Worm (Caenorhabditis elegans) whole organism, L1 larva: Measurements from ENCODE around the gene srx-90.

ENCODE experiments used
- C16A3.4 ChIP-seq: fragments of 150-350 bp; optimal IDR thresholded peaks from 2 replicates; lab custom pipeline; 2014; ENCODE audit warnings: missing biosample characterization, missing genetic modification characterization
- blmp-1 ChIP-seq: fragments of 150-350 bp; optimal IDR thresholded peaks from 2 replicates; lab custom pipeline; 2014; ENCODE audit warnings: missing biosample characterization, missing genetic modification characterization
- ceh-88 ChIP-seq: fragments of 200-800 bp; sonication (Bioruptor generic); IDR thresholded peaks from 2 replicates; pipeline ENCODE4 v1.3.6; 2022; ENCODE audit warnings: missing genetic modification characterization, missing compliant biosample characterization
- ceh-90 ChIP-seq: sonication (generic microtip); optimal IDR thresholded peaks from 2 replicates; lab custom pipeline; 2016; ENCODE audit warnings: missing genetic modification characterization, missing compliant biosample characterization
- dpl-1 ChIP-seq, 3 experiments: fragments of 150-350 bp in 2 of 3; sonication (generic microtip) in 1 of 3; optimal IDR thresholded peaks; 2 replicates each; lab custom pipeline; 2014 to 2017; ENCODE audit warnings: missing biosample characterization in 3 of 3, missing genetic modification characterization in 3 of 3, missing genetic modification reagents in 3 of 3
- dsc-1 ChIP-seq: sonication (generic microtip); optimal IDR thresholded peaks from 2 replicates; lab custom pipeline; 2016; ENCODE audit warnings: mild to moderate bottlenecking, missing genetic modification characterization, missing compliant biosample characterization
- efl-1 ChIP-seq, 4 experiments: fragments of 150-350 bp; optimal IDR thresholded peaks in 3 of 4; peaks in 1 of 4; 1 replicate in 1 of 4; 2 replicates in 3 of 4; lab custom pipeline; 2014; ENCODE audit warnings: missing biosample characterization in 2 of 4, missing genetic modification characterization in 2 of 4, missing genetic modification reagents in 2 of 4
- egl-27 ChIP-seq, 2 experiments: fragments of 150-350 bp in 1 of 2; sonication (generic microtip); optimal IDR thresholded peaks; 3 replicates each; lab custom pipeline; 2017 to 2018; ENCODE audit warnings: missing biosample characterization in 2 of 2, missing genetic modification characterization in 2 of 2, missing genetic modification reagents in 2 of 2
- elt-3 ChIP-seq, 6 experiments: fragments of 150-350 bp in 1 of 6; sonication (generic microtip); optimal IDR thresholded peaks; 2 replicates each; lab custom pipeline; 2017 to 2018; ENCODE audit warnings: missing biosample characterization in 6 of 6, missing genetic modification characterization in 6 of 6, inconsistent platforms in 1 of 6
- grh-1 ChIP-seq: fragments of 200-800 bp; sonication (Bioruptor generic); IDR thresholded peaks from 2 replicates; pipeline ENCODE4 v1.3.6; 2022; ENCODE audit warnings: missing genetic modification reagents, missing genetic modification characterization, missing compliant biosample characterization
- hlh-17 ChIP-seq: fragments of 200-800 bp; sonication (Bioruptor generic); optimal IDR thresholded peaks from 2 replicates; lab custom pipeline; 2018; ENCODE audit warnings: missing genetic modification characterization, mild to moderate bottlenecking, missing compliant biosample characterization, moderate library complexity, borderline replicate concordance
- irx-1 ChIP-seq: sonication (generic microtip); optimal IDR thresholded peaks from 2 replicates; lab custom pipeline; 2016; ENCODE audit warnings: missing genetic modification characterization, missing compliant biosample characterization
- lin-13 ChIP-seq: fragments of 150-350 bp; optimal IDR thresholded peaks from 2 replicates; lab custom pipeline; 2014; ENCODE audit warnings: missing biosample characterization, missing genetic modification reagents, missing genetic modification characterization
- lin-14 ChIP-seq: fragments of 200-800 bp; sonication (Bioruptor generic); optimal IDR thresholded peaks from 2 replicates; lab custom pipeline; 2018; ENCODE audit warnings: mild to moderate bottlenecking, missing genetic modification characterization, moderate library complexity, missing compliant biosample characterization
- lin-15B ChIP-seq: fragments of 150-350 bp; sonication (generic microtip); optimal IDR thresholded peaks from 3 replicates; lab custom pipeline; 2014; ENCODE audit warnings: missing biosample characterization, missing genetic modification characterization
- lin-35 ChIP-seq, 2 experiments: fragments of 150-350 bp; optimal IDR thresholded peaks; 2 replicates each; lab custom pipeline; 2014; ENCODE audit warnings: missing biosample characterization in 2 of 2, missing genetic modification characterization in 2 of 2, missing genetic modification reagents in 2 of 2
- lin-39 ChIP-seq: fragments of 150-350 bp; optimal IDR thresholded peaks from 2 replicates; lab custom pipeline; 2014; ENCODE audit warnings: missing biosample characterization, missing genetic modification reagents, missing genetic modification characterization
- lir-3 ChIP-seq: sonication (generic microtip); optimal IDR thresholded peaks from 2 replicates; lab custom pipeline; 2016; ENCODE audit warnings: mild to moderate bottlenecking, missing genetic modification characterization, moderate library complexity, missing compliant biosample characterization; ENCODE audit not compliant: poor library complexity
- lsy-2 ChIP-seq, 2 experiments: fragments of 150-350 bp; optimal IDR thresholded peaks; 2 replicates each; lab custom pipeline; 2014; ENCODE audit warnings: missing biosample characterization in 2 of 2, missing genetic modification characterization in 2 of 2
- mab-9 ChIP-seq: fragments of 200-800 bp; sonication (Bioruptor generic); IDR thresholded peaks from 2 replicates; pipeline ENCODE4 v1.3.6; 2022; ENCODE audit warnings: missing genetic modification reagents, missing genetic modification characterization, missing compliant biosample characterization
- mdl-1 ChIP-seq, 2 experiments: fragments of 150-350 bp; optimal IDR thresholded peaks; 2 replicates each; lab custom pipeline; 2014 to 2017; ENCODE audit warnings: missing biosample characterization in 2 of 2, missing genetic modification characterization in 2 of 2, inconsistent platforms in 1 of 2
- mef-2 ChIP-seq: fragments of 150-350 bp; optimal IDR thresholded peaks from 2 replicates; lab custom pipeline; 2014; ENCODE audit warnings: missing biosample characterization, missing genetic modification characterization
- mep-1 ChIP-seq: fragments of 150-350 bp; optimal IDR thresholded peaks from 2 replicates; lab custom pipeline; 2014; ENCODE audit warnings: missing biosample characterization, missing genetic modification characterization
- nhr-11 ChIP-seq: fragments of 150-350 bp; optimal IDR thresholded peaks from 2 replicates; lab custom pipeline; 2014; ENCODE audit warnings: missing biosample characterization, missing genetic modification characterization
- nhr-19 ChIP-seq: fragments of 200-800 bp; sonication (Bioruptor generic); conservative IDR thresholded peaks from 2 replicates; pipeline ENCODE4 v1.3.6; 2022; ENCODE audit warnings: missing genetic modification characterization, missing compliant biosample characterization
- nhr-20 ChIP-seq: sonication (generic microtip); optimal IDR thresholded peaks from 2 replicates; lab custom pipeline; 2016; ENCODE audit warnings: mild to moderate bottlenecking, missing genetic modification characterization, missing compliant biosample characterization
- nhr-71 ChIP-seq: sonication (generic microtip); optimal IDR thresholded peaks from 2 replicates; lab custom pipeline; 2016; ENCODE audit warnings: mild to moderate bottlenecking, missing genetic modification characterization, moderate library complexity, missing compliant biosample characterization
- nhr-76 ChIP-seq: sonication (generic microtip); optimal IDR thresholded peaks from 2 replicates; lab custom pipeline; 2017; ENCODE audit warnings: missing biosample characterization, missing genetic modification characterization
- nhr-85 ChIP-seq: sonication (generic microtip); peaks from one replicate; lab custom pipeline; 2016; ENCODE audit warnings: missing genetic modification characterization, inconsistent platforms, missing compliant biosample characterization
- nhr-90 ChIP-seq: sonication (generic microtip); optimal IDR thresholded peaks from 2 replicates; lab custom pipeline; 2016; ENCODE audit warnings: mild to moderate bottlenecking, missing genetic modification characterization, missing compliant biosample characterization; ENCODE audit not compliant: poor library complexity
- pag-3 ChIP-seq: sonication (generic microtip); optimal IDR thresholded peaks from 2 replicates; lab custom pipeline; 2017; ENCODE audit warnings: missing genetic modification characterization, mild to moderate bottlenecking, missing compliant biosample characterization, antibody characterized with exemption, borderline replicate concordance; ENCODE audit not compliant: insufficient read depth
- skn-1 ChIP-seq: fragments of 150-350 bp; optimal IDR thresholded peaks from 2 replicates; lab custom pipeline; 2014; ENCODE audit warnings: missing biosample characterization, missing genetic modification characterization
- snu-23 ChIP-seq: sonication (generic microtip); optimal IDR thresholded peaks from 2 replicates; lab custom pipeline; 2016; ENCODE audit warnings: missing genetic modification characterization, missing compliant biosample characterization
- sptf-1 ChIP-seq: fragments of 150-350 bp; optimal IDR thresholded peaks from 2 replicates; lab custom pipeline; 2014; ENCODE audit warnings: missing biosample characterization, missing genetic modification characterization
- sup-37 ChIP-seq: fragments of 200-800 bp; sonication (Bioruptor generic); optimal IDR thresholded peaks from 2 replicates; lab custom pipeline; 2018; ENCODE audit warnings: mild to moderate bottlenecking, missing genetic modification characterization, missing compliant biosample characterization
- swsn-7 ChIP-seq: sonication (generic microtip); optimal IDR thresholded peaks from 2 replicates; lab custom pipeline; 2016; ENCODE audit warnings: missing genetic modification characterization, missing compliant biosample characterization
- tbx-2 ChIP-seq: sonication (generic microtip); optimal IDR thresholded peaks from 2 replicates; lab custom pipeline; 2016; ENCODE audit warnings: missing genetic modification characterization, missing compliant biosample characterization
- unc-130 ChIP-seq: fragments of 150-350 bp; optimal IDR thresholded peaks from 2 replicates; lab custom pipeline; 2017; ENCODE audit warnings: missing biosample characterization, missing genetic modification characterization, inconsistent platforms
- unc-98 ChIP-seq: fragments of 200-800 bp; sonication (Bioruptor generic); IDR thresholded peaks from 2 replicates; pipeline ENCODE4 v1.3.6; 2022; ENCODE audit warnings: missing genetic modification characterization, missing compliant biosample characterization
- zip-4 ChIP-seq: fragments of 200-800 bp; sonication (Bioruptor generic); optimal IDR thresholded peaks from 2 replicates; lab custom pipeline; 2018; ENCODE audit warnings: mild to moderate bottlenecking, missing genetic modification characterization, moderate library complexity, missing compliant biosample characterization

The srx-90 gene

DNA sequence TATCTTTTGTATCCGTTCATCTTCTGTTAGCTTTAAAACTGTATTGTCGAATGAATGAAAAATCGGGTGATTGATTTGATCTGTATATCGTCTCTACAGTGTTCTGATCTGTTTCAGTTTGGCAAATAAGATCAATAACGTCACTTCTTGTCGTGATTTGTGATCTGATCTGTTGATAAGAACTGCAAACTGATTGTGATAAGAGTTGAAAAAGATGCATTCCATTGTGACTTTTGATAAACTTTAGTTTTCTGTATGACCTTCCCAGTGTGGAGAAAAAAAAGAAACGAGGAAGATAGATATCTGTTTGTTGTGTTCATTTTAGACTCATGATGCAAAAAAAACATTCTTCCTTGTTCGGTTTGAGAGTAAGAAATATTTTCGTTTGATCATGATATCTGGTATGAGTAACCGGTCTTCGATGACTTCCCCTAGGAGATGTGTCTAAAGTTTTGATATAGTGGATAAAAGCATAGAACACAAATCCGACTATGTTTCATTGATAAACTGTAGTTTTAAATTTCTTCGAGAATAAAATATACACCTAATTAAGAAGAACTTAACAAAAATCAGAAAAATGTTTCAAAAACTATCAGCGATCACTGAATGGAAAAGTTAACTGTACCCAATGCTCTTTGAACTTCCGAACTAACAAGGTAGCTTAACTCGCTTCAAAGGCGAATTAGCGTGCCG, 34.0 kb downstream of the srx-90 start (continued):
- TF ChIP-seq zip-4: no peak
- TF ChIP-seq dpl-1 (GFP tag; optimal IDR thresholded peaks at IDR 0.05; lab: Kevin White, UChicago): no peak
- no peak for TF ChIP-seq grh-1 (GFP tag; lab: Robert Waterston, UW)
- TF ChIP-seq mep-1 (tag; lab: Kevin White, UChicago): peak; percentile 40

DNA sequence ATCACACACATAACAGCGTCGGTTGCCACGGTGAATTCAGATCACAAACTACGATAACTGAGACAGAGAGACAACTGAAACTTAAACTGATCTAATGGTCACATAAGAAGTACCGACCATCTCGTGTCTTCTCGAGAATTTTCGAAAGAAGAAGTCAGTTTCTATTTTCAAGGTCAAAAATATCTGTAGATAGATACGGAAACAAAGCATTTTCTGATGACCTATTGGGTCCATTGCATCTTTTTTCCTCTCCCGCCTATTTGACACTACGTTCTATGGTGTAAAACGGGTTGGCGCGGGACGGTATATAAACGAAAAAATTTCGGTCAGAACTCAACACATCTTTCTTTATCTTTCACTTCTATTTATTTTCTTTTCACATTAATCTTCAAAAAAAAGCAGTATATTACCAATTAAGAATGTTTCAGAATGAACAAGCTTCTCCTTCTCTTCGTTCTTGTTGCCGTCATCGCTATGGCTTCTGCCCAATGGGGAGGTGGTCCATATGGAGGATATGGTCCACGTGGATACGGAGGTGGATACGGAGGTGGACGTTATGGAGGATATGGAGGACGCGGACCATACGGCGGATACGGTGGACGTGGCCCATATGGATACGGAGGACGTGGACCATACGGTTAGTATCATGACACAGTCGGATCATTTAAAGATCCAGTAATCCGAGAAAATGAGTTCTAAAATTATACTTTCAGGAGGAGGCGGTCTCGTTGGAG, 35.2 kb downstream of the srx-90 start, which contains the start of gene nlp-24:
nlp-24 (plus strand) TSS at position 429 of the 734 bp plus-strand sequence.
- TF ChIP-seq pag-3 (no peak), sup-37 (no peak), elt-3 (tag; optimal IDR thresholded peaks at IDR 0.05; lab: Kevin White, UChicago) (peak in 5 of 6 experiments; percentile 5 to 78 (median 36)), lin-13 (no peak), nhr-85 (tag; lab: Kevin White, UChicago) (peak; percentile 98), lin-35 (GFP tag; optimal IDR thresholded peaks at IDR 0.05; lab: Kevin White, UChicago) (peak in 1 of 2 experiments; percentile 24), ceh-88 (GFP tag; lab: Robert Waterston, UW) (no peak), ceh-90 (tag; lab: Kevin White, UChicago) (no peak), nhr-76 (tag; lab: Kevin White, UChicago) (no peak), C16A3.4 (tag; lab: Kevin White, UChicago) (no peak), lin-15B (tag; lab: Kevin White, UChicago) (no peak), nhr-19 (GFP tag; lab: Robert Waterston, UW) (peak; percentile 31; the same call in 1 of the 2 replicates), blmp-1 (peak; percentile 59), lin-14 (GFP tag; lab: Kevin White, UChicago) (peak; percentile 59), swsn-7 (no peak), unc-130 (tag; lab: Kevin White, UChicago) (no peak), unc-98 (GFP tag; lab: Robert Waterston, UW) (no peak), snu-23 (GFP tag; lab: Kevin White, UChicago) (peak; percentile 72), lsy-2 (tag; optimal IDR thresholded peaks at IDR 0.05; lab: Kevin White, UChicago) (peak; percentile 3 to 8), nhr-71 (tag; lab: Kevin White, UChicago) (peak; percentile 72), nhr-11 (tag; lab: Kevin White, UChicago) (no peak), nhr-20 (tag; lab: Kevin White, UChicago) (peak; percentile 83), sptf-1 (tag; lab: Kevin White, UChicago) (no peak), dpl-1 (GFP tag; optimal IDR thresholded peaks at IDR 0.05; lab: Kevin White, UChicago) (peak in 1 of 3 experiments; percentile 26), tbx-2 (tag; lab: Kevin White, UChicago) (peak; percentile 12), nhr-90 (peak; percentile 33), mef-2 (tag; lab: Kevin White, UChicago) (no peak), egl-27 (tag; optimal IDR thresholded peaks at IDR 0.05; lab: Kevin White, UChicago) (no peak), mdl-1 (tag; optimal IDR thresholded peaks at IDR 0.05; lab: Kevin White, UChicago) (no peak), skn-1 (no peak), mab-9 (GFP tag; lab: Robert Waterston, UW) (no peak), zip-4 (no peak), efl-1 (optimal IDR thresholded peaks at IDR 0.05; lab: Kevin White, UChicago) (no peak), efl-1 (GFP tag; optimal IDR thresholded peaks at IDR 0.05 in 1 of 2; lab: Kevin White, UChicago) (peak in 1 of 2 experiments; percentile 33), grh-1 (GFP tag; lab: Robert Waterston, UW) (peak; percentile 75), hlh-17 (no peak), lir-3 (tag; lab: Kevin White, UChicago) (no peak), lin-39 (tag; lab: Kevin White, UChicago) (no peak), dsc-1 (no peak), mep-1 (tag; lab: Kevin White, UChicago) (no peak), irx-1 (tag; lab: Kevin White, UChicago) (no peak)
